Fruit fly (Drosophila melanogaster) whole organism, pupa: Measurements from ENCODE around the gene CG31650.
A peak's percentile ranks its signal among the peaks of the same experiment; 100 is the strongest.

Source experiments
- CG10348 ChIP-seq: fragments of 200-800 bp; sonication (Bioruptor generic); IDR thresholded peaks from 2 replicates; pipeline ENCODE4 v1.3.6; 2022; ENCODE audit warnings: missing biosample characterization, missing genetic modification characterization
- CG12605 ChIP-seq: fragments of 200-800 bp; sonication (Bioruptor generic); IDR thresholded peaks from 2 replicates; pipeline ENCODE4 v1.3.6; 2022; ENCODE audit warnings: missing biosample characterization, missing genetic modification characterization
- CG13204 ChIP-seq: fragments of 200-800 bp; sonication (Bioruptor generic); optimal IDR thresholded peaks from 2 replicates; lab custom pipeline; 2018; ENCODE audit warnings: missing biosample characterization, mild to moderate bottlenecking, missing genetic modification characterization, moderate library complexity
- CG14655 ChIP-seq: fragments of 200-800 bp; sonication (Bioruptor generic); optimal IDR thresholded peaks from 3 replicates; lab custom pipeline; 2017; ENCODE audit warnings: mild to moderate bottlenecking, missing biosample characterization, missing genetic modification reagents, missing genetic modification characterization
- CG15710 ChIP-seq: fragments of 200-800 bp; sonication (Bioruptor generic); optimal IDR thresholded peaks from 2 replicates; lab custom pipeline; 2018; ENCODE audit warnings: missing biosample characterization, mild to moderate bottlenecking, missing genetic modification characterization, moderate library complexity
- CG17806 ChIP-seq: fragments of 200-800 bp; sonication (Bioruptor generic); optimal IDR thresholded peaks from 2 replicates; lab custom pipeline; 2018; ENCODE audit warnings: missing biosample characterization, mild to moderate bottlenecking, missing genetic modification characterization, moderate library complexity
- CG32121 ChIP-seq: fragments of 200-800 bp; sonication (Bioruptor generic); IDR thresholded peaks from 2 replicates; pipeline ENCODE4 v1.3.6; 2022; ENCODE audit warnings: missing biosample characterization, missing genetic modification characterization
- CG34367 ChIP-seq: fragments of 200-800 bp; sonication (Bioruptor generic); optimal IDR thresholded peaks from 2 replicates; lab custom pipeline; 2018; ENCODE audit warnings: missing biosample characterization, mild to moderate bottlenecking, missing genetic modification characterization
- CG4496 ChIP-seq: fragments of 200-800 bp; sonication (Bioruptor generic); IDR thresholded peaks from 3 replicates; pipeline ENCODE4 v1.3.6; 2022; ENCODE audit warnings: missing biosample characterization, missing genetic modification characterization
- CG8159 ChIP-seq: fragments of 200-800 bp; sonication (Bioruptor generic); optimal IDR thresholded peaks from 3 replicates; lab custom pipeline; 2018; ENCODE audit warnings: missing biosample characterization, mild to moderate bottlenecking, missing genetic modification characterization, moderate library complexity
- CG8301 ChIP-seq: fragments of 200-800 bp; sonication (Bioruptor generic); optimal IDR thresholded peaks from 2 replicates; lab custom pipeline; 2018; ENCODE audit warnings: missing biosample characterization, mild to moderate bottlenecking, missing genetic modification characterization
- CG9948 ChIP-seq: fragments of 200-800 bp; sonication (Bioruptor generic); optimal IDR thresholded peaks from 2 replicates; lab custom pipeline; 2018; ENCODE audit warnings: missing biosample characterization, mild to moderate bottlenecking, missing genetic modification characterization, moderate library complexity
- D1 ChIP-seq: fragments of 200-800 bp; sonication (Bioruptor generic); optimal IDR thresholded peaks from 2 replicates; lab custom pipeline; 2018; ENCODE audit warnings: missing biosample characterization, mild to moderate bottlenecking, missing genetic modification characterization, moderate library complexity
- EcR ChIP-seq: fragments of 200-800 bp; sonication (Bioruptor generic); optimal IDR thresholded peaks from 3 replicates; lab custom pipeline; 2019; ENCODE audit warnings: missing biosample characterization, missing genetic modification characterization, mild to moderate bottlenecking, moderate library complexity, missing genetic modification reagents
- Ets98B ChIP-seq: fragments of 200-800 bp; sonication (Bioruptor generic); IDR thresholded peaks from 2 replicates; pipeline ENCODE4 v1.3.6; 2022; ENCODE audit warnings: missing biosample characterization, missing genetic modification characterization
- Pif1A ChIP-seq: fragments of 200-800 bp; sonication (Bioruptor generic); optimal IDR thresholded peaks from 3 replicates; lab custom pipeline; 2016; ENCODE audit warnings: missing biosample characterization, missing genetic modification characterization
- Pif1B ChIP-seq: fragments of 200-800 bp; sonication (Bioruptor generic); optimal IDR thresholded peaks from 3 replicates; lab custom pipeline; 2016; ENCODE audit warnings: missing biosample characterization, missing genetic modification characterization
- Snoo ChIP-seq: fragments of 200-800 bp; sonication (Bioruptor generic); optimal IDR thresholded peaks from 3 replicates; lab custom pipeline; 2017; ENCODE audit warnings: missing biosample characterization, mild to moderate bottlenecking, missing genetic modification characterization, inconsistent platforms
- fd96Ca ChIP-seq: fragments of 200-800 bp; sonication (Bioruptor generic); IDR thresholded peaks from 3 replicates; pipeline ENCODE4 v1.3.6; 2022; ENCODE audit warnings: missing biosample characterization, missing genetic modification characterization
- gl ChIP-seq: fragments of 200-800 bp; sonication (Bioruptor generic); optimal IDR thresholded peaks from 2 replicates; lab custom pipeline; 2018; ENCODE audit warnings: missing biosample characterization, mild to moderate bottlenecking, missing genetic modification characterization
- rn ChIP-seq: fragments of 200-800 bp; sonication (Bioruptor generic); IDR thresholded peaks from 2 replicates; pipeline ENCODE4 v1.3.6; 2022; ENCODE audit warnings: missing biosample characterization, missing genetic modification characterization

The CG31650 gene

dm6 chr2L:5085561-5085960, 41.0 kb upstream of the CG31650 start:
- TF ChIP-seq Pif1A = peak; percentile 53
- TF ChIP-seq fd96Ca (GFP tag; lab: Robert Waterston, UW) = no peak
- peak; percentile 20 for TF ChIP-seq CG9948 (tag; lab: Kevin White, UChicago)
- peak; percentile 1 for TF ChIP-seq CG14655
- peak; percentile 31; the same call in 1 of the 2 replicates for TF ChIP-seq Ets98B (GFP tag; lab: Robert Waterston, UW)
- peak; percentile 36 for TF ChIP-seq Snoo
- TF ChIP-seq CG32121 (GFP tag; lab: Robert Waterston, UW) = 0 out of 2 replicates have a peak, but pooled peaks have one; percentile 29
- TF ChIP-seq CG12605 (GFP tag; lab: Robert Waterston, UW) = no peak
- TF ChIP-seq Pif1B (GFP tag; lab: Kevin White, UChicago) = peak; percentile 1
- TF ChIP-seq CG15710 (tag; lab: Kevin White, UChicago) = peak; percentile 22
- TF ChIP-seq CG8301 (tag; lab: Kevin White, UChicago) = peak; percentile 24
- TF ChIP-seq CG17806 = peak; percentile 20
- TF ChIP-seq D1 (tag; lab: Kevin White, UChicago) = no peak

- TF ChIP-seq CG8159 (tag; lab: Kevin White, UChicago) (no peak), CG8301 (tag; lab: Kevin White, UChicago) (no peak), fd96Ca (GFP tag; lab: Robert Waterston, UW) (no peak), CG15710 (tag; lab: Kevin White, UChicago) (no peak), CG12605 (GFP tag; lab: Robert Waterston, UW) (no peak), CG4496 (GFP tag; lab: Robert Waterston, UW) (no peak), Pif1B (GFP tag; lab: Kevin White, UChicago) (no peak), CG13204 (GFP tag; lab: Kevin White, UChicago) (no peak), gl (tag; lab: Kevin White, UChicago) (no peak), Pif1A (peak; percentile 5), CG9948 (tag; lab: Kevin White, UChicago) (no peak), CG17806 (no peak), rn (GFP tag; lab: Robert Waterston, UW) (no peak), Snoo (no peak), CG10348 (GFP tag; lab: Robert Waterston, UW) (no peak), EcR (GFP tag; lab: Kevin White, UChicago) (peak; percentile 5), CG34367 (tag; lab: Kevin White, UChicago) (no peak), CG32121 (GFP tag; lab: Robert Waterston, UW) (peak; percentile 14; the same call in 1 of the 2 replicates), D1 (tag; lab: Kevin White, UChicago) (no peak), CG14655 (no peak), Ets98B (GFP tag; lab: Robert Waterston, UW) (no peak)
These were observed 40.2 kb upstream of the CG31650 start for dm6 chr2L:5084586-5085257.

dm6 chr2L:5080225-5080867, 35.8 kb upstream of the CG31650 start:
- TF ChIP-seq CG9948 (tag; lab: Kevin White, UChicago) (peak; percentile 87), CG8159 (tag; lab: Kevin White, UChicago) (peak; percentile 93), Ets98B (GFP tag; lab: Robert Waterston, UW) (peak; percentile 66), CG15710 (tag; lab: Kevin White, UChicago) (peak; percentile 87), CG32121 (GFP tag; lab: Robert Waterston, UW) (peak; percentile 90), Snoo (no peak), EcR (GFP tag; lab: Kevin White, UChicago) (peak; percentile 62), fd96Ca (GFP tag; lab: Robert Waterston, UW) (peak; percentile 70; the same call in 2 of the 3 replicates), Pif1A (peak; percentile 67), rn (GFP tag; lab: Robert Waterston, UW) (no peak; the same call in none of the 2 replicates), CG14655 (peak; percentile 95), CG13204 (GFP tag; lab: Kevin White, UChicago) (peak; percentile 48), CG4496 (GFP tag; lab: Robert Waterston, UW) (peak; percentile 70; the same call in 1 of the 3 replicates), CG17806 (peak; percentile 85), gl (tag; lab: Kevin White, UChicago) (peak; percentile 37), Pif1B (GFP tag; lab: Kevin White, UChicago) (peak; percentile 73), CG34367 (tag; lab: Kevin White, UChicago) (peak; percentile 80), CG8301 (tag; lab: Kevin White, UChicago) (peak; percentile 92), CG10348 (GFP tag; lab: Robert Waterston, UW) (no peak), D1 (tag; lab: Kevin White, UChicago) (peak; percentile 85), CG12605 (GFP tag; lab: Robert Waterston, UW) (peak; percentile 76; the same call in 1 of the 2 replicates)

- TF ChIP-seq CG10348 (GFP tag; lab: Robert Waterston, UW) (no peak), rn (GFP tag; lab: Robert Waterston, UW) (no peak), fd96Ca (GFP tag; lab: Robert Waterston, UW) (no peak), CG34367 (tag; lab: Kevin White, UChicago) (no peak), CG13204 (GFP tag; lab: Kevin White, UChicago) (no peak), CG15710 (tag; lab: Kevin White, UChicago) (no peak), D1 (tag; lab: Kevin White, UChicago) (no peak), Snoo (no peak), CG12605 (GFP tag; lab: Robert Waterston, UW) (no peak), CG14655 (no peak), CG32121 (GFP tag; lab: Robert Waterston, UW) (no peak), CG17806 (no peak), CG8301 (tag; lab: Kevin White, UChicago) (no peak), gl (tag; lab: Kevin White, UChicago) (no peak), CG9948 (tag; lab: Kevin White, UChicago) (no peak), CG4496 (GFP tag; lab: Robert Waterston, UW) (no peak)
These were observed 34.7 kb upstream of the CG31650 start for dm6 chr2L:5079200-5079599.
